Fruit fly (Drosophila melanogaster) whole organism: Measurements from ENCODE around the gene CG46042.

Source experiments
- CG8478 ChIP-seq: fragments of >200 bp; optimal IDR thresholded peaks from 2 replicates; lab custom pipeline; 2018; ENCODE audit warnings: inconsistent platforms
- Dll ChIP-seq: fragments of >200 bp; optimal IDR thresholded peaks from 2 replicates; lab custom pipeline; 2017
- EcR ChIP-seq, 2 experiments: fragments of >200 bp; optimal IDR thresholded peaks; 2 replicates each; lab custom pipeline; 2017; ENCODE audit warnings: missing biosample characterization in 2 of 2, missing genetic modification characterization in 2 of 2, missing genetic modification reagents in 2 of 2
- pan ChIP-seq: fragments of >200 bp; optimal IDR thresholded peaks from 2 replicates; lab custom pipeline; 2017
- psq ChIP-seq: fragments of >200 bp; optimal IDR thresholded peaks from 2 replicates; lab custom pipeline; 2017
- usp ChIP-seq: fragments of >200 bp; optimal IDR thresholded peaks from 2 replicates; lab custom pipeline; 2017; ENCODE audit warnings: missing biosample characterization, missing genetic modification characterization, mixed read lengths

Gene CG46042

dm6 chr3R:19928544-19928943, 13.7 kb downstream of the CG46042 start, which contains the start of gene CG4459:
Gene CG4459, minus strand, starts transcription at chr3R:19928644.
- TF ChIP-seq Dll (lab: Kevin White, UChicago) (no peak), EcR (GFP tag; optimal IDR thresholded peaks at IDR 0.05; lab: Kevin White, UChicago) (no peak)

- no peak for TF ChIP-seq usp (GFP tag; lab: Kevin White, UChicago)
- no peak for TF ChIP-seq Dll (lab: Kevin White, UChicago)
- no peak for TF ChIP-seq psq (lab: Kevin White, UChicago)
Measured at dm6 chr3R:19925271-19925670, 16.9 kb downstream of the CG46042 start, which contains the start of gene CG4462. Gene CG4462, minus strand, starts transcription at chr3R:19925371.

DNA sequence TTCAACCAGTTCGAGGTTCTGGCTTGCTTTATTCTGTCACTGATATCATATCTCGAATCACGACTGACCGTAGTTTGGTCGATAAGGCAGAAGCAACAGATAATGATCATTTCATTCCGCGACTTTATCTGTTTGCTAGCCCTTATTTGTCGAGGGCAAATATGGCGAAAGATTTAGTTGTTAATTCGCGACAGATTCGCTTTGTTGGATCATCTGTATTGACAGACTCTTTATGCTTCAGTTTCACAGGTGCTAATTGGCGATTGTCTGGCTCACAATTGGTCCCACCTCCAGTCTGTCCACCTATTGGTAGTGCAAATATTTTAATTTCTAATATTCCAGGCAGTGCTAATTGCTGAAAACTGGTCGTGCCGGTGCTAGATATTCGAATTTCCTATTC, 17.9 kb downstream of the CG46042 start:
- TF ChIP-seq psq (lab: Kevin White, UChicago), result no peak
- no peak for TF ChIP-seq pan (lab: Kevin White, UChicago)
- TF ChIP-seq Dll (lab: Kevin White, UChicago), result no peak
- no peak for TF ChIP-seq CG8478 (lab: Kevin White, UChicago)
- TF ChIP-seq usp (GFP tag; lab: Kevin White, UChicago), result no peak
- no peak for TF ChIP-seq EcR (GFP tag; optimal IDR thresholded peaks at IDR 0.05; lab: Kevin White, UChicago)

dm6 chr3R:19918207-19918606, 24.0 kb downstream of the CG46042 start, which contains the start of gene CG4770:
Gene CG4770, plus strand, starts transcription at chr3R:19918507.
- TF ChIP-seq pan (lab: Kevin White, UChicago) (no peak), Dll (lab: Kevin White, UChicago) (no peak), EcR (GFP tag; optimal IDR thresholded peaks at IDR 0.05; lab: Kevin White, UChicago) (no peak), CG8478 (lab: Kevin White, UChicago) (no peak), psq (lab: Kevin White, UChicago) (no peak), usp (GFP tag; lab: Kevin White, UChicago) (no peak)

dm6 chr3R:19917739-19918138, 24.5 kb downstream of the CG46042 start, which contains the start of gene CG4465:
Gene CG4465, minus strand, starts transcription at chr3R:19917839.
- TF ChIP-seq psq (lab: Kevin White, UChicago) (no peak), Dll (lab: Kevin White, UChicago) (no peak), usp (GFP tag; lab: Kevin White, UChicago) (no peak), EcR (GFP tag; optimal IDR thresholded peaks at IDR 0.05; lab: Kevin White, UChicago) (no peak), pan (lab: Kevin White, UChicago) (no peak), CG8478 (lab: Kevin White, UChicago) (no peak)

DNA sequence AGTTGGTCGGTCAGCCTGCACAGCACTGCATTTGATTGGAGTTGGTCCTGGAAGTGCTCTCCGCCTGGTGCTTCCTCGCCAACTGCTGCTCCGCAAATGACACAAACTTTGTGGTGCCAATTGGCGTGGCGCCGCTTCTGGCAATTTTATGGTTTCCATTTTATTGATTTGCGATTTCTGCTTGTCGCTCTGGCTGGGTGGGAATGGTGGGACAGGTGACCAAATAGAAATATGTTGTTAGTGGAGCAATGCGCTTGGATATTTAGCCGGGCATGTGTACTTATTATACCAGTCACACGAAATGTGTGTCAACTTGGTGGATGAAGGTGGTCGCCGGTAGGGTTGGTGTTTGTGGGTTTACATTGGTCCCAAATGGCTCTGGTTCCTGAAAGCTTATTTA, 26.9 kb downstream of the CG46042 start, which contains the start of the genes Xport-A and Xport-B:
Gene Xport-A (minus strand): TSS at position 101 of the 400 bp plus-strand sequence.
Gene Xport-B (minus strand): TSS at position 101 of the 400 bp plus-strand sequence.
- TF ChIP-seq usp (GFP tag; lab: Kevin White, UChicago) (no peak), CG8478 (lab: Kevin White, UChicago) (no peak), psq (lab: Kevin White, UChicago) (no peak), EcR (GFP tag; optimal IDR thresholded peaks at IDR 0.05; lab: Kevin White, UChicago) (no peak), Dll (lab: Kevin White, UChicago) (no peak), pan (lab: Kevin White, UChicago) (no peak)

DNA sequence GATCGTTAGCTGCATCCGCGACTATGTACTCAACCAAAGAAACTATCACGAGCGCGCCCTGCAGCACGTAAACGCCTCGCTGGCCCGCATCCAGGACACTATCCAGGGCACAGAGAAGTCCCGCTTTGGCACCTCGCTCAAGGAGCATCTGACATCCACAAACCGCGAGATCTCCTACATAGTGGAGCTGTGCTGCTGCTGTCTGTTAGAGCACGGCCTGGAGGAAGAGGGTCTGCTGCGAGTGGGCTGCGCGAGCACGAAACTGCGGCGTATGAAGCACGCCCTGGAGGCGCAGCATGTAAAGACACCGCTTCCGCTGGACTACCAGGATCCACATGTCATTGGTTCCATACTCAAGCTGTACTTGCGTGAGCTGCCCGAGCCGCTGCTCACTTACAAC, 31.2 kb downstream of the CG46042 start:
- TF ChIP-seq usp (GFP tag; lab: Kevin White, UChicago), result no peak
- TF ChIP-seq EcR (GFP tag; optimal IDR thresholded peaks at IDR 0.05; lab: Kevin White, UChicago), result no peak
- TF ChIP-seq Dll (lab: Kevin White, UChicago), result no peak
- TF ChIP-seq psq (lab: Kevin White, UChicago), result no peak
- TF ChIP-seq CG8478 (lab: Kevin White, UChicago), result no peak

- TF ChIP-seq Dll (lab: Kevin White, UChicago) (no peak), EcR (GFP tag; optimal IDR thresholded peaks at IDR 0.05; lab: Kevin White, UChicago) (no peak), CG8478 (lab: Kevin White, UChicago) (no peak), usp (GFP tag; lab: Kevin White, UChicago) (no peak), pan (lab: Kevin White, UChicago) (no peak), psq (lab: Kevin White, UChicago) (no peak)
Measured at dm6 chr3R:19910302-19911029, 31.7 kb downstream of the CG46042 start.

DNA sequence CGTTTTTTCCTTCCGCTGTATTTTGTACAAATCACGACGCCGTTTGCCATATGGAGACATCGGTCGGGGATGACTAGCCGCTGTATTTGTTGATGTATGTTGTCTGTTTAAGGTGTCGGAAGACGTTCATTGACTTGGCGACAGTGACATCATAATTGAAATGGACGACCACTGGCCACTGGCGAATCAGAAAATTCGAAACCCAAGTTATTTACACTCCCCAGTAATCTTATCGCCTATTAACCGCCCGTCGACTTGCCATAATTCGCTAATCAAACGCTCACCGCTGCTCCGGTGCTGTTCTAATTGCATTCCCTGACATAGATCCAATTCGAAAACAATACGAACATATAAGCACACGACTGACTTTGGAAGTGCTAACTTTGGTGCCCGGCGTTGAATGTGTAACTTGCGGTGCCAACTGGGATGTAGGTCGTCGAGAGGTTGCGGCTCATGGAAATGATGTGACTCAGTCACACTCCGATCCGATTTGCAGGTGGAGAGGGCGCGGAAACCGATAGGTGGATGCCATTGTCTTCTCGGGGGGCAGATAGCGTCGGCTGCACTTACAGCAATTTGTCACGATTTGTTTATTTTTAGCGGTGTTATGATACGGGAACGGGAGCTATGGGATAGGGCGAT, 32.5 kb downstream of the CG46042 start:
- TF ChIP-seq Dll (lab: Kevin White, UChicago), result no peak
- TF ChIP-seq usp (GFP tag; lab: Kevin White, UChicago), result no peak
- no peak for TF ChIP-seq pan (lab: Kevin White, UChicago)
- no peak for TF ChIP-seq EcR (GFP tag; optimal IDR thresholded peaks at IDR 0.05; lab: Kevin White, UChicago)
- TF ChIP-seq CG8478 (lab: Kevin White, UChicago), result no peak
- TF ChIP-seq psq (lab: Kevin White, UChicago), result no peak

DNA sequence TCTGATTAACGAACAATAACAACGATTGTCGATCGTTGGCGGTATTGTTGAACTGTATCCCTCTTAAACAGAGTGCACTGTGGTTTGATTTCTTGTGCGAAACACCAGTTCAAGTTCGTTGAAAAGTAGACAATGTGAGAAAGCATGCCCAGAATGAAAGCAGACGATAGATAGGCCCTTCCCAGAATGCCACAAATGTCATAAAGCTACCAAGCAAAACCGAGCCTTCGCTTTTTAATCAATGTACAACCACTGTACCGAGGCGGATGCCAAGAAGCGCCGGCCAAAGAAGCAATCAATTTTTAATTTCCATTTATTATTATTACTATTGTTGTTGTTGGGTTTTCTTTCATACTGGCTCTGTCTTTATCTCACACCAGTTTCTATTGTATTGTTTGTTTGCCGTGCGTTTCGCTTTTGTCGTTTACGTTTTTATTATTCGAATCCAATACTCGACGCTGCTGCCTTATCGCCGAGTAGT, 33.3 kb downstream of the CG46042 start:
- TF ChIP-seq Dll (lab: Kevin White, UChicago) (no peak), pan (lab: Kevin White, UChicago) (no peak), usp (GFP tag; lab: Kevin White, UChicago) (no peak), EcR (GFP tag; optimal IDR thresholded peaks at IDR 0.05; lab: Kevin White, UChicago) (no peak), CG8478 (lab: Kevin White, UChicago) (no peak), psq (lab: Kevin White, UChicago) (no peak)

- no peak for TF ChIP-seq Dll (lab: Kevin White, UChicago)
- TF ChIP-seq CG8478 (lab: Kevin White, UChicago), result no peak
- no peak for TF ChIP-seq pan (lab: Kevin White, UChicago)
- TF ChIP-seq usp (GFP tag; lab: Kevin White, UChicago), result no peak
- TF ChIP-seq psq (lab: Kevin White, UChicago), result no peak
- TF ChIP-seq EcR (GFP tag; optimal IDR thresholded peaks at IDR 0.05; lab: Kevin White, UChicago), result no peak
Measured at dm6 chr3R:19905932-19906439, 36.2 kb downstream of the CG46042 start.
